Worm (Caenorhabditis elegans) whole organism, L1 larva: ENCODE measurements around the gene clh-6.

Experiments
- aly-2 ChIP-seq: fragments of 150-350 bp; optimal IDR thresholded peaks from 2 replicates; lab custom pipeline; 2014; ENCODE audit warnings: missing biosample characterization, missing genetic modification characterization
- ama-1 ChIP-seq: fragments of 150-350 bp; optimal IDR thresholded peaks from 2 replicates; lab custom pipeline; 2014
- blmp-1 ChIP-seq: fragments of 150-350 bp; optimal IDR thresholded peaks from 2 replicates; lab custom pipeline; 2014; ENCODE audit warnings: missing biosample characterization, missing genetic modification characterization
- efl-1 ChIP-seq, 4 experiments: fragments of 150-350 bp; optimal IDR thresholded peaks in 3 of 4; peaks in 1 of 4; 1 replicate in 1 of 4; 2 replicates in 3 of 4; lab custom pipeline; 2014; ENCODE audit warnings: missing biosample characterization in 2 of 4, missing genetic modification characterization in 2 of 4, missing genetic modification reagents in 2 of 4
- elt-3 ChIP-seq, 6 experiments: fragments of 150-350 bp in 1 of 6; sonication (generic microtip); optimal IDR thresholded peaks; 2 replicates each; lab custom pipeline; 2017 to 2018; ENCODE audit warnings: missing biosample characterization in 6 of 6, missing genetic modification characterization in 6 of 6, inconsistent platforms in 1 of 6
- fos-1 ChIP-seq: fragments of 150-350 bp; optimal IDR thresholded peaks from 2 replicates; lab custom pipeline; 2014; ENCODE audit warnings: missing biosample characterization, missing genetic modification characterization
- hpl-2 ChIP-seq: fragments of 150-350 bp; optimal IDR thresholded peaks from 2 replicates; lab custom pipeline; 2014; ENCODE audit warnings: missing biosample characterization, missing genetic modification reagents, missing genetic modification characterization
- lin-13 ChIP-seq: fragments of 150-350 bp; optimal IDR thresholded peaks from 2 replicates; lab custom pipeline; 2014; ENCODE audit warnings: missing biosample characterization, missing genetic modification reagents, missing genetic modification characterization
- lin-14 ChIP-seq: fragments of 200-800 bp; sonication (Bioruptor generic); optimal IDR thresholded peaks from 2 replicates; lab custom pipeline; 2018; ENCODE audit warnings: mild to moderate bottlenecking, missing genetic modification characterization, moderate library complexity, missing compliant biosample characterization
- lin-35 ChIP-seq, 2 experiments: fragments of 150-350 bp; optimal IDR thresholded peaks; 2 replicates each; lab custom pipeline; 2014; ENCODE audit warnings: missing biosample characterization in 2 of 2, missing genetic modification characterization in 2 of 2, missing genetic modification reagents in 2 of 2
- mep-1 ChIP-seq: fragments of 150-350 bp; optimal IDR thresholded peaks from 2 replicates; lab custom pipeline; 2014; ENCODE audit warnings: missing biosample characterization, missing genetic modification characterization
- nhr-20 ChIP-seq: sonication (generic microtip); optimal IDR thresholded peaks from 2 replicates; lab custom pipeline; 2016; ENCODE audit warnings: mild to moderate bottlenecking, missing genetic modification characterization, missing compliant biosample characterization
- nhr-71 ChIP-seq: sonication (generic microtip); optimal IDR thresholded peaks from 2 replicates; lab custom pipeline; 2016; ENCODE audit warnings: mild to moderate bottlenecking, missing genetic modification characterization, moderate library complexity, missing compliant biosample characterization
- nhr-76 ChIP-seq: sonication (generic microtip); optimal IDR thresholded peaks from 2 replicates; lab custom pipeline; 2017; ENCODE audit warnings: missing biosample characterization, missing genetic modification characterization
- nhr-85 ChIP-seq: sonication (generic microtip); peaks from one replicate; lab custom pipeline; 2016; ENCODE audit warnings: missing genetic modification characterization, inconsistent platforms, missing compliant biosample characterization
- pax-3 ChIP-seq: fragments of 200-800 bp; sonication (Bioruptor generic); optimal IDR thresholded peaks from 2 replicates; lab custom pipeline; 2018; ENCODE audit warnings: mild to moderate bottlenecking, missing genetic modification characterization, moderate library complexity, missing compliant biosample characterization
- snu-23 ChIP-seq: sonication (generic microtip); optimal IDR thresholded peaks from 2 replicates; lab custom pipeline; 2016; ENCODE audit warnings: missing genetic modification characterization, missing compliant biosample characterization
- tbx-2 ChIP-seq: sonication (generic microtip); optimal IDR thresholded peaks from 2 replicates; lab custom pipeline; 2016; ENCODE audit warnings: missing genetic modification characterization, missing compliant biosample characterization
- unc-30 ChIP-seq: sonication (generic microtip); optimal IDR thresholded peaks from 2 replicates; lab custom pipeline; 2017; ENCODE audit warnings: missing biosample characterization, missing genetic modification characterization
- unc-98 ChIP-seq: fragments of 200-800 bp; sonication (Bioruptor generic); IDR thresholded peaks from 2 replicates; pipeline ENCODE4 v1.3.6; 2022; ENCODE audit warnings: missing genetic modification characterization, missing compliant biosample characterization
- ztf-4 ChIP-seq: fragments of 150-350 bp; optimal IDR thresholded peaks from 2 replicates; lab custom pipeline; 2014; ENCODE audit warnings: missing biosample characterization, missing genetic modification characterization

clh-6 gene

ce11 chrV:12011686-12012085, 51.5 kb downstream of the clh-6 start:
- TF ChIP-seq snu-23 (GFP tag; lab: Kevin White, UChicago) (peak; percentile 10), nhr-85 (tag; lab: Kevin White, UChicago) (peak; percentile 53), nhr-20 (peak; percentile 14), aly-2 (tag; lab: Kevin White, UChicago) (no peak), unc-30 (tag; lab: Kevin White, UChicago) (no peak), tbx-2 (tag; lab: Kevin White, UChicago) (no peak), fos-1 (tag; lab: Kevin White, UChicago) (no peak), nhr-71 (peak; percentile 22), efl-1 (optimal IDR thresholded peaks at IDR 0.05; lab: Kevin White, UChicago) (no peak), efl-1 (GFP tag; optimal IDR thresholded peaks at IDR 0.05 in 1 of 2; lab: Kevin White, UChicago) (peak in 1 of 2 experiments; percentile 86), hpl-2 (GFP tag; lab: Kevin White, UChicago) (no peak), nhr-76 (tag; lab: Kevin White, UChicago) (no peak), pax-3 (tag; lab: Kevin White, UChicago) (no peak), lin-14 (GFP tag; lab: Kevin White, UChicago) (peak; percentile 11), unc-98 (GFP tag; lab: Robert Waterston, UW) (no peak), lin-35 (GFP tag; optimal IDR thresholded peaks at IDR 0.05; lab: Kevin White, UChicago) (peak in 1 of 2 experiments; percentile 2), elt-3 (tag; optimal IDR thresholded peaks at IDR 0.05; lab: Kevin White, UChicago) (peak in 5 of 6 experiments; percentile 49 to 94 (median 71)), ztf-4 (tag; lab: Kevin White, UChicago) (no peak), mep-1 (tag; lab: Kevin White, UChicago) (no peak), blmp-1 (tag; lab: Kevin White, UChicago) (peak; percentile 97), lin-13 (no peak), ama-1 (lab: Kevin White, UChicago) (no peak)
- TF ChIP-seq, all 84 proteins: peak for 9
